Fruit fly (Drosophila melanogaster) ovary, adult (tissue): ENCODE data around the gene CG32647.
A peak's percentile ranks its signal among the peaks of the same experiment; 100 is the strongest.

Experiments
- CG17801 ChIP-seq: fragments of 200-800 bp; optimal IDR thresholded peaks from 2 replicates; lab custom pipeline; 2019; ENCODE audit warnings: missing biosample characterization, mild to moderate bottlenecking, missing genetic modification characterization, moderate library complexity; ENCODE audit not compliant: partially characterized antibody

Gene CG32647

DNA sequence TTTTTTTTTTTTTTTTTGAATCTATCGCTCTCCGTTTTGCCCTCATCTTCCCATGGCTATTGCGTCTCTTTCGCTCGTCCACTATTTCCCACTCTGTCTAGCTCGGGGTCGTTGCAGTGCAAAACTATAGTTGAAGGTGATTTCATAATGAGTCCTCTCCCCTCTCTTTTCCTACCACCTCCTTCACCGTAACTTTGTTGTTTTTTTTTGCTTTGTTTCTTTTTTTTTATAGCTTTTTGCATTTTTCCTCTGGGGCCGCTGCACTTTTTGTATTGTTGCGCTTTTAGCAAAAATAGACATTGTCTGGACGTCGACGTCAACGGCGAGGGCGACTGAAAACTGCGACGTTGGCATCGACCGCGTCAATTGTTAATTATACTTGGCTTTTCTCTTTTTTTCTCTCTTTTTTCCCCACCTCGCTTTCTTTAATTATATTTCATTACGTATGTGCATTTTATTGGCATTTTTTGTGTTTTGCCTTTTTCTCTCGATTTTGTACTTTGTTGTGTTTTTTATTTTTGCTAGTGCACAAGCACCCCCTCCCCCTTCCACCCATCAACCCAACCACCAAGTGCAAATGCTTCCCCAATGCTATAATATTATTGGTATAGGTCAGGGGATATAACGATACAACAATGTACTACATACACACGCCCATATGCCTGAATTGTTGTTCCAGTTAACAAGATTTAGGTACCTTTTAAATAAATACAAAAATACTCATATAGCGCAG lies 59.4 kb downstream of the CG32647 start:
- TF ChIP-seq CG17801 (GFP tag; lab: Kevin White, UChicago) = peak; percentile 92

dm6 chrX:12724287-12725186 lies 60.2 kb downstream of the CG32647 start:
- peak; percentile 22 for TF ChIP-seq CG17801 (GFP tag; lab: Kevin White, UChicago)

dm6 chrX:12723332-12723731 lies 61.4 kb downstream of the CG32647 start:
- peak; percentile 1 for TF ChIP-seq CG17801 (GFP tag; lab: Kevin White, UChicago)

dm6 chrX:12722009-12722408 lies 62.7 kb downstream of the CG32647 start:
- peak; percentile 21 for TF ChIP-seq CG17801 (GFP tag; lab: Kevin White, UChicago)
